Fruit fly (Drosophila melanogaster) whole organism, embryonic: Measurements from ENCODE around the gene iav.

ENCODE experiments used
- Atf6 ChIP-seq: fragments of 200-800 bp; sonication (Bioruptor generic); IDR thresholded peaks from 2 replicates; pipeline ENCODE4 v1.3.6; 2022; ENCODE audit warnings: missing biosample characterization, missing genetic modification characterization
- CG10543 ChIP-seq: fragments of 200-800 bp; sonication (Bioruptor generic); optimal IDR thresholded peaks from 3 replicates; lab custom pipeline; 2017; ENCODE audit warnings: missing biosample characterization, mild to moderate bottlenecking, missing genetic modification characterization, moderate library complexity
- CG12155 ChIP-seq: fragments of 200-800 bp; sonication (Bioruptor generic); optimal IDR thresholded peaks from 3 replicates; lab custom pipeline; 2016; ENCODE audit warnings: missing biosample characterization, missing genetic modification characterization
- CG14441 ChIP-seq: fragments of 200-800 bp; sonication (Bioruptor generic); IDR thresholded peaks from 2 replicates; pipeline ENCODE4 v1.3.6; 2022; ENCODE audit warnings: missing biosample characterization, missing genetic modification characterization
- CG16813 ChIP-seq: fragments of 200-800 bp; sonication (Bioruptor generic); IDR thresholded peaks from 3 replicates; pipeline ENCODE4 v1.3.6; 2022; ENCODE audit warnings: missing biosample characterization, missing genetic modification characterization; ENCODE audit not compliant: partially characterized antibody
- CG18011 ChIP-seq: fragments of 200-800 bp; sonication (Bioruptor generic); optimal IDR thresholded peaks from 2 replicates; lab custom pipeline; 2017; ENCODE audit warnings: missing biosample characterization, missing genetic modification characterization, mild to moderate bottlenecking, moderate library complexity, missing genotype
- CG30020 ChIP-seq: fragments of 200-800 bp; optimal IDR thresholded peaks from 2 replicates; lab custom pipeline; 2019; ENCODE audit warnings: missing biosample characterization, mild to moderate bottlenecking, missing genetic modification characterization, moderate library complexity
- CG3163 ChIP-seq: fragments of 200-800 bp; sonication (Bioruptor generic); optimal IDR thresholded peaks from 3 replicates; lab custom pipeline; 2016; ENCODE audit warnings: missing biosample characterization, missing genetic modification characterization
- CG7357 ChIP-seq: fragments of 200-800 bp; sonication (Bioruptor generic); IDR thresholded peaks from 3 replicates; pipeline ENCODE4 v1.3.6; 2022; ENCODE audit warnings: missing biosample characterization, missing genetic modification characterization
- CG7786 ChIP-seq: fragments of 200-800 bp; sonication (Bioruptor generic); optimal IDR thresholded peaks from 2 replicates; lab custom pipeline; 2016; ENCODE audit warnings: missing biosample characterization, missing genetic modification characterization
- CG7839 ChIP-seq: fragments of 200-800 bp; sonication (Bioruptor generic); optimal IDR thresholded peaks from 3 replicates; lab custom pipeline; 2018; ENCODE audit warnings: missing biosample characterization, mild to moderate bottlenecking, missing genetic modification characterization, moderate library complexity
- CG7963 ChIP-seq: fragments of 200-800 bp; sonication (Bioruptor generic); IDR thresholded peaks from 3 replicates; pipeline ENCODE4 v1.3.6; 2022; ENCODE audit warnings: missing biosample characterization, missing genetic modification characterization; ENCODE audit not compliant: partially characterized antibody
- CG7987 ChIP-seq: fragments of 200-800 bp; sonication (Bioruptor generic); optimal IDR thresholded peaks from 2 replicates; lab custom pipeline; 2018; ENCODE audit warnings: missing biosample characterization, mild to moderate bottlenecking, missing genetic modification characterization, moderate library complexity
- CG8944 ChIP-seq: fragments of 200-800 bp; sonication (Bioruptor generic); optimal IDR thresholded peaks from 3 replicates; lab custom pipeline; 2016; ENCODE audit warnings: missing biosample characterization, missing genetic modification characterization
- Camta ChIP-seq: fragments of 200-800 bp; sonication (Bioruptor generic); optimal IDR thresholded peaks from 2 replicates; lab custom pipeline; 2016; ENCODE audit warnings: missing biosample characterization, missing genetic modification characterization
- Dbx ChIP-seq: fragments of 200-800 bp; sonication (Bioruptor generic); IDR thresholded peaks from 3 replicates; pipeline ENCODE4 v1.3.6; 2022; ENCODE audit warnings: missing biosample characterization, missing genetic modification characterization
- Dp ChIP-seq: fragments of 200-800 bp; sonication (Bioruptor generic); optimal IDR thresholded peaks from 2 replicates; lab custom pipeline; 2018; ENCODE audit warnings: missing biosample characterization, mild to moderate bottlenecking, missing genetic modification characterization, moderate library complexity
- E2f2 ChIP-seq: fragments of 200-800 bp; sonication (Bioruptor generic); IDR thresholded peaks from 2 replicates; pipeline ENCODE4 v1.3.6; 2022; ENCODE audit warnings: missing biosample characterization, missing genetic modification characterization
- Fer1 ChIP-seq: fragments of 200-800 bp; sonication (Bioruptor generic); optimal IDR thresholded peaks from 2 replicates; lab custom pipeline; 2017; ENCODE audit warnings: missing biosample characterization, mild to moderate bottlenecking, missing genetic modification characterization
- GATAe ChIP-seq: fragments of 200-800 bp; sonication (Bioruptor generic); conservative IDR thresholded peaks from 2 replicates; pipeline ENCODE4 v1.3.6; 2022; ENCODE audit warnings: missing biosample characterization, missing genetic modification characterization
- HHEX ChIP-seq: fragments of 200-800 bp; sonication (Bioruptor generic); optimal IDR thresholded peaks from 3 replicates; lab custom pipeline; 2017; ENCODE audit warnings: missing biosample characterization, mild to moderate bottlenecking, missing genetic modification characterization, missing genetic modification reagents
- Hr51 ChIP-seq, 2 experiments: fragments of 200-800 bp; sonication (Bioruptor generic); optimal IDR thresholded peaks; 2 replicates in 1 of 2; 3 replicates in 1 of 2; lab custom pipeline; 2016 to 2018; ENCODE audit warnings: missing biosample characterization in 2 of 2, missing genetic modification characterization in 2 of 2, mild to moderate bottlenecking in 1 of 2, moderate library complexity in 1 of 2
- Mrtf ChIP-seq: fragments of 200-800 bp; sonication (Bioruptor generic); IDR thresholded peaks from 3 replicates; pipeline ENCODE4 v1.3.6; 2022; ENCODE audit warnings: missing biosample characterization, missing genetic modification characterization
- Myb ChIP-seq: fragments of 200-800 bp; sonication (Bioruptor generic); optimal IDR thresholded peaks from 2 replicates; lab custom pipeline; 2016; ENCODE audit warnings: missing biosample characterization, missing genetic modification characterization
- Ptx1 ChIP-seq: fragments of 200-800 bp; sonication (Bioruptor generic); IDR thresholded peaks from 2 replicates; pipeline ENCODE4 v1.3.6; 2022; ENCODE audit warnings: missing biosample characterization, missing genetic modification characterization
- Scr ChIP-seq: fragments of 200-800 bp; sonication (Bioruptor generic); IDR thresholded peaks from 2 replicates; pipeline ENCODE4 v1.3.6; 2022; ENCODE audit warnings: missing biosample characterization, missing genetic modification characterization; ENCODE audit not compliant: partially characterized antibody
- Ssrp ChIP-seq: fragments of 200-800 bp; sonication (Bioruptor generic); optimal IDR thresholded peaks from 2 replicates; lab custom pipeline; 2018; ENCODE audit warnings: missing biosample characterization, mild to moderate bottlenecking, missing genetic modification characterization, moderate library complexity
- Stat92E ChIP-seq, 3 experiments: fragments of >200 bp in 2 of 3; fragments of 200-800 bp in 1 of 3; sonication (Bioruptor generic) in 1 of 3; optimal IDR thresholded peaks; 2 replicates each; lab custom pipeline; 2017 to 2019; ENCODE audit warnings: missing biosample characterization in 3 of 3, missing genetic modification characterization in 3 of 3, mild to moderate bottlenecking in 1 of 3, moderate library complexity in 1 of 3
- Xbp1 ChIP-seq: fragments of 200-800 bp; sonication (Bioruptor generic); optimal IDR thresholded peaks from 3 replicates; lab custom pipeline; 2016; ENCODE audit warnings: missing biosample characterization, mild to moderate bottlenecking, missing genetic modification characterization
- al ChIP-seq: fragments of 200-800 bp; sonication (Bioruptor generic); IDR thresholded peaks from 2 replicates; pipeline ENCODE4 v1.3.6; 2022; ENCODE audit warnings: missing biosample characterization, missing genetic modification characterization
- caup ChIP-seq: fragments of 200-800 bp; sonication (Bioruptor generic); optimal IDR thresholded peaks from 3 replicates; lab custom pipeline; 2017; ENCODE audit warnings: missing biosample characterization, mild to moderate bottlenecking, missing genetic modification characterization, moderate library complexity; ENCODE audit not compliant: severe bottlenecking
- chinmo ChIP-seq: fragments of 200-800 bp; sonication (Bioruptor generic); IDR thresholded peaks from 4 replicates; pipeline ENCODE4 v1.3.6; 2022; ENCODE audit warnings: missing biosample characterization, missing genetic modification characterization; ENCODE audit not compliant: partially characterized antibody
- fd96Cb ChIP-seq: fragments of 200-800 bp; sonication (Bioruptor generic); optimal IDR thresholded peaks from 2 replicates; lab custom pipeline; 2018; ENCODE audit warnings: missing biosample characterization, mild to moderate bottlenecking, missing genetic modification characterization, moderate library complexity
- hb ChIP-seq: fragments of 200-800 bp; sonication (Bioruptor generic); IDR thresholded peaks from 3 replicates; pipeline ENCODE4 v1.3.6; 2022; ENCODE audit warnings: missing biosample characterization, missing genetic modification characterization; ENCODE audit not compliant: partially characterized antibody
- kay ChIP-seq: fragments of 200-800 bp; sonication (Bioruptor generic); optimal IDR thresholded peaks from 2 replicates; lab custom pipeline; 2016; ENCODE audit warnings: missing biosample characterization, missing genetic modification characterization
- ken ChIP-seq: fragments of 200-800 bp; sonication (Bioruptor generic); IDR thresholded peaks from 3 replicates; pipeline ENCODE4 v1.3.6; 2022; ENCODE audit warnings: missing biosample characterization, missing genetic modification characterization
- maf-S ChIP-seq: fragments of 200-800 bp; sonication (Bioruptor generic); optimal IDR thresholded peaks from 2 replicates; lab custom pipeline; 2016; ENCODE audit warnings: missing biosample characterization, missing genetic modification characterization
- mam ChIP-seq: fragments of 200-800 bp; sonication (Bioruptor generic); optimal IDR thresholded peaks from 3 replicates; lab custom pipeline; 2016; ENCODE audit warnings: missing biosample characterization, missing genetic modification characterization
- nom ChIP-seq: fragments of 200-800 bp; sonication (Bioruptor generic); optimal IDR thresholded peaks from 2 replicates; lab custom pipeline; 2017; ENCODE audit warnings: missing biosample characterization, missing genetic modification characterization, mild to moderate bottlenecking, moderate library complexity, missing genetic modification reagents
- p53 ChIP-seq: fragments of 200-800 bp; sonication (Bioruptor generic); optimal IDR thresholded peaks from 2 replicates; lab custom pipeline; 2016; ENCODE audit warnings: missing biosample characterization, missing genetic modification characterization
- salm ChIP-seq: fragments of 200-800 bp; sonication (Bioruptor generic); optimal IDR thresholded peaks from 2 replicates; lab custom pipeline; 2018; ENCODE audit warnings: missing biosample characterization, mild to moderate bottlenecking, missing genetic modification characterization
- slbo ChIP-seq: fragments of 200-800 bp; sonication (Bioruptor generic); IDR thresholded peaks from 2 replicates; pipeline ENCODE4 v1.3.6; 2022; ENCODE audit warnings: missing biosample characterization, missing genetic modification characterization
- slou ChIP-seq: fragments of 200-800 bp; sonication (Bioruptor generic); optimal IDR thresholded peaks from 3 replicates; lab custom pipeline; 2016; ENCODE audit warnings: missing biosample characterization, missing genetic modification characterization
- so ChIP-seq: fragments of 200-800 bp; sonication (Bioruptor generic); IDR thresholded peaks from 3 replicates; pipeline ENCODE4 v1.3.6; 2022; ENCODE audit warnings: missing biosample characterization, missing genetic modification characterization
- sqz ChIP-seq: fragments of 200-800 bp; sonication (Bioruptor generic); optimal IDR thresholded peaks from 3 replicates; lab custom pipeline; 2018; ENCODE audit warnings: missing biosample characterization, mild to moderate bottlenecking, missing genetic modification characterization
- sug ChIP-seq: fragments of 200-800 bp; optimal IDR thresholded peaks from 2 replicates; lab custom pipeline; 2019; ENCODE audit warnings: missing biosample characterization, mild to moderate bottlenecking, missing genetic modification characterization, moderate library complexity
- tll ChIP-seq, 2 experiments: fragments of 200-800 bp in 1 of 2; fragments of >200 bp in 1 of 2; sonication (Bioruptor generic) in 1 of 2; optimal IDR thresholded peaks; 2 replicates each; lab custom pipeline; 2017 to 2019; ENCODE audit warnings: missing biosample characterization in 2 of 2, missing genetic modification characterization in 2 of 2, mild to moderate bottlenecking in 1 of 2, moderate library complexity in 1 of 2
- yki ChIP-seq: fragments of >200 bp; optimal IDR thresholded peaks from 3 replicates; lab custom pipeline; 2018

Gene iav

dm6 chrX:6849178-6849956, 35.6 kb downstream of the iav start, which contains the start of the genes Cht11 and CG4558 (continued):
- peak; percentile 74 for TF ChIP-seq caup (GFP tag; lab: Kevin White, UChicago)
- peak; percentile 51 for TF ChIP-seq CG18011 (GFP tag; lab: Kevin White, UChicago)
- TF ChIP-seq slou (GFP tag; lab: Kevin White, UChicago): peak; percentile 54
- no peak for TF ChIP-seq CG7963 (GFP tag; lab: Robert Waterston, UW)
- TF ChIP-seq mam: peak; percentile 84
- peak; percentile 47 for TF ChIP-seq CG8944 (GFP tag; lab: Kevin White, UChicago)
- TF ChIP-seq al (GFP tag; lab: Robert Waterston, UW): peak; percentile 77
- TF ChIP-seq slbo (GFP tag; lab: Robert Waterston, UW): peak; percentile 91
- TF ChIP-seq ken (GFP tag; lab: Robert Waterston, UW): peak; percentile 78
- TF ChIP-seq Ssrp (tag; lab: Kevin White, UChicago): peak; percentile 81
- TF ChIP-seq CG7786 (GFP tag; lab: Kevin White, UChicago): peak; percentile 58
- peak; percentile 88 for TF ChIP-seq Dbx (GFP tag; lab: Robert Waterston, UW)
- TF ChIP-seq maf-S (GFP tag; lab: Kevin White, UChicago): no peak
- TF ChIP-seq yki (lab: Kevin White, UChicago): no peak
- peak; percentile 87 for TF ChIP-seq CG7839
- TF ChIP-seq Ptx1 (GFP tag; lab: Robert Waterston, UW): peak; percentile 91
- peak; percentile 68 for TF ChIP-seq CG10543 (GFP tag; lab: Kevin White, UChicago)
- TF ChIP-seq CG3163: peak; percentile 8
- TF ChIP-seq salm (tag; lab: Kevin White, UChicago): no peak
- TF ChIP-seq CG7987 (GFP tag; lab: Kevin White, UChicago): no peak
- no peak; the same call in 2 of the 3 replicates for TF ChIP-seq so (GFP tag; lab: Robert Waterston, UW)
- TF ChIP-seq GATAe: peak; percentile 62
- peak; percentile 75 for TF ChIP-seq CG7357 (GFP tag; lab: Robert Waterston, UW)
- TF ChIP-seq CG12155 (GFP tag; lab: Kevin White, UChicago): peak; percentile 80
- TF ChIP-seq Stat92E (GFP tag; optimal IDR thresholded peaks at IDR 0.05; lab: Kevin White, UChicago): peak in 1 of 3 experiments; percentile 2
- TF ChIP-seq Scr (GFP tag; lab: Robert Waterston, UW): peak; percentile 57
- TF ChIP-seq HHEX (GFP tag; lab: Kevin White, UChicago): peak; percentile 72
- peak; percentile 49; the same call in 1 of the 3 replicates for TF ChIP-seq CG16813 (GFP tag; lab: Robert Waterston, UW)
- TF ChIP-seq Xbp1: peak; percentile 87
- TF ChIP-seq Myb: peak; percentile 2
- TF ChIP-seq nom (GFP tag; lab: Kevin White, UChicago): peak; percentile 47
- no peak for TF ChIP-seq p53 (GFP tag; lab: Kevin White, UChicago)
- TF ChIP-seq sug (tag; lab: Kevin White, UChicago): peak; percentile 85
- TF ChIP-seq CG14441 (GFP tag; lab: Robert Waterston, UW): peak; percentile 88
- TF ChIP-seq kay: peak; percentile 77
- TF ChIP-seq Atf6 (GFP tag; lab: Robert Waterston, UW): peak; percentile 84
- TF ChIP-seq tll (GFP tag; optimal IDR thresholded peaks at IDR 0.05; lab: Kevin White, UChicago): no peak
- TF ChIP-seq sqz: peak; percentile 52
- peak; percentile 65 for TF ChIP-seq CG30020 (tag; lab: Kevin White, UChicago)
- TF ChIP-seq Mrtf (GFP tag; lab: Robert Waterston, UW): peak; percentile 76; the same call in 2 of the 3 replicates
- TF ChIP-seq chinmo: 0 out of 4 replicates have a peak, but pooled peaks have one; percentile 17
- peak; percentile 79 for TF ChIP-seq Fer1 (GFP tag; lab: Kevin White, UChicago)
- peak; percentile 36 to 80 for TF ChIP-seq Hr51 (GFP tag; optimal IDR thresholded peaks at IDR 0.05; lab: Kevin White, UChicago)
- peak; percentile 64 for TF ChIP-seq E2f2
- 0 out of 3 replicates have a peak, but pooled peaks have one; percentile 42 for TF ChIP-seq hb (GFP tag; lab: Robert Waterston, UW)
- peak; percentile 49 for TF ChIP-seq Camta (GFP tag; lab: Kevin White, UChicago)
- peak; percentile 71 for TF ChIP-seq fd96Cb (tag; lab: Kevin White, UChicago)
- TF ChIP-seq Dp: peak; percentile 20
